Worm (Caenorhabditis elegans): ENCODE data around the gene vps-39.

DNA sequence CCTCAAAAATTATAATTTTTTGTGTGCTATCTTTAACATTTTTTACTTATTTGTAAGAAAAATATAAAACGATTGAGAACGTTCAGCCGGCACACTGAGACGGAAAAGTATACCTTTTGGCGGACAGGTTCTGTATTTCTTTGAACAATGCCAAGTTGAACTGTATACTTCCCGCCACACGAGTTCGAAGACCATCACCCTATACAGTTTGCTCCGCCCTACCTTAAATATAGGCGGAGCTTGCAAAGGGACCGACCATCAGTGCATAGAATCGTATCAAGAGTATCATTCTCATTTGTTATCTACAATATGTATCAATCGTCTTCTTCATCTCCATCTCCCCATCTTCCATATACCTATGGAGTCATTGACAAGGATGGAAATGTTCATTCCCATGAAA is 53.4 kb downstream of the vps-39 start, which contains the start of gene end-1:
- TF ChIP-seq nhr-25 (tag; optimal IDR thresholded peaks at IDR 0.05; ENCODE audit: borderline replicate concordance, insufficient read depth) (no peak), jun-1 (tag; optimal IDR thresholded peaks at IDR 0.05) (no peak), nhr-237 (tag; optimal IDR thresholded peaks at IDR 0.05) (no peak), pqm-1 (tag; optimal IDR thresholded peaks at IDR 0.05) (no peak), fos-1 (tag; optimal IDR thresholded peaks at IDR 0.05) (no peak), nhr-77 (tag; optimal IDR thresholded peaks at IDR 0.05) (no peak), ZK546.5 (tag; optimal IDR thresholded peaks at IDR 0.05) (no peak), F49E8.2 (tag; optimal IDR thresholded peaks at IDR 0.05; ENCODE audit: borderline replicate concordance) (no peak), unc-62 (GFP tag; optimal IDR thresholded peaks at IDR 0.05 in 1 of 2) (no peak), unc-62 (tag; optimal IDR thresholded peaks at IDR 0.05) (no peak), mep-1 (tag; optimal IDR thresholded peaks at IDR 0.05) (no peak), aly-2 (tag; optimal IDR thresholded peaks at IDR 0.05) (no peak), D1046.2 (GFP tag; IDR thresholded peaks at IDR 0.05) (no peak), ceh-28 (tag; optimal IDR thresholded peaks at IDR 0.05) (no peak)

Data from whole organism, L4 larva.